Worm (Caenorhabditis elegans) whole organism, early embryonic: Measurements from ENCODE around the gene srz-13.

ENCODE experiments used
- aly-1 ChIP-seq: sonication (generic microtip); optimal IDR thresholded peaks from 2 replicates; lab custom pipeline; 2016; ENCODE audit warnings: missing genetic modification characterization, missing compliant biosample characterization
- ama-1 ChIP-seq: fragments of 150-350 bp; optimal IDR thresholded peaks from 2 replicates; lab custom pipeline; 2014
- ceh-13 ChIP-seq: fragments of 200-800 bp; sonication (Bioruptor generic); optimal IDR thresholded peaks from 2 replicates; lab custom pipeline; 2018; ENCODE audit warnings: mild to moderate bottlenecking, missing genetic modification characterization, missing compliant biosample characterization
- ceh-36 ChIP-seq: sonication (generic microtip); optimal IDR thresholded peaks from 2 replicates; lab custom pipeline; 2016; ENCODE audit warnings: missing genetic modification characterization, inconsistent platforms, missing compliant biosample characterization
- flt-1 ChIP-seq: fragments of 200-800 bp; sonication (Bioruptor generic); IDR thresholded peaks from 2 replicates; pipeline ENCODE4 v1.3.6; 2022; ENCODE audit warnings: missing genetic modification characterization, missing compliant biosample characterization
- hmbx-1 ChIP-seq: sonication (generic microtip); optimal IDR thresholded peaks from 2 replicates; lab custom pipeline; 2016; ENCODE audit warnings: mild to moderate bottlenecking, missing genetic modification characterization, missing compliant biosample characterization
- hmg-4 ChIP-seq: fragments of 200-800 bp; sonication (Bioruptor generic); optimal IDR thresholded peaks from 2 replicates; lab custom pipeline; 2018; ENCODE audit warnings: mild to moderate bottlenecking, missing genetic modification characterization, missing compliant biosample characterization
- hnd-1 ChIP-seq: sonication (generic microtip); optimal IDR thresholded peaks from 2 replicates; lab custom pipeline; 2016; ENCODE audit warnings: missing genetic modification characterization, missing compliant biosample characterization
- pes-1 ChIP-seq: fragments of 200-800 bp; sonication (Bioruptor generic); IDR thresholded peaks from 2 replicates; pipeline ENCODE4 v1.3.6; 2022; ENCODE audit warnings: missing genetic modification reagents, missing genetic modification characterization, missing compliant biosample characterization
- sea-1 ChIP-seq: fragments of 200-800 bp; sonication (Bioruptor generic); conservative IDR thresholded peaks from 2 replicates; pipeline ENCODE4 v1.3.6; 2022; ENCODE audit warnings: missing genetic modification characterization, missing compliant biosample characterization
- tra-4 ChIP-seq: sonication (generic microtip); optimal IDR thresholded peaks from 2 replicates; lab custom pipeline; 2017; ENCODE audit warnings: missing genetic modification characterization, missing compliant biosample characterization

DNA sequence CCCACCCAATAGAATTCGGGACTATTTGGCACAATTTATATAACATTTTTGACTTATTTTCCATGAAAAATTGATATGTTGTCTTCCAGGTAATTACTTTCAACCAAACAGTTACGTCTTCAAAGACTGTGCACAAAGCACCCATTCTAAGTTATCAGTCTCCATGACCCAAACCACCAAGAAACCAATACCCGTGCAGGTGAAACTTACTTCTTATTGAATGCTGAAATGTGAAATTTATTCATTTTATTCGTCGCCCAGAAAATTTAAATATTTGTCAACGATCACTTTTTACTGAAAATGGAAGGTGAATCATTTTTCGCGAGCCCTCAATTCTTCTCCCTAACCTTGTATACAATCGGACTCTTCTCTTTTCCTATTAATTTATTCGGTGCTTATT lies 8.3 kb downstream of the srz-13 start, which contains the start of gene srh-281:
- TF ChIP-seq ama-1 (lab: Kevin White, UChicago) (no peak), ceh-13 (GFP tag; lab: Kevin White, UChicago) (no peak), hmbx-1 (tag; lab: Kevin White, UChicago) (no peak), aly-1 (tag; lab: Kevin White, UChicago) (no peak), flt-1 (GFP tag; lab: Robert Waterston, UW) (no peak), tra-4 (tag; lab: Kevin White, UChicago) (no peak), sea-1 (GFP tag; lab: Robert Waterston, UW) (no peak), hnd-1 (tag; lab: Kevin White, UChicago) (no peak), pes-1 (no peak), ceh-36 (tag; lab: Kevin White, UChicago) (no peak), hmg-4 (GFP tag; lab: Kevin White, UChicago) (no peak)
